Worm (Caenorhabditis elegans) whole organism, L4 larva: ENCODE results near the gene egg-1.

Experiments
- T20F7.1 ChIP-seq: fragments of 200-800 bp; sonication (Bioruptor generic); optimal IDR thresholded peaks from 2 replicates; lab custom pipeline; 2018; ENCODE audit warnings: mild to moderate bottlenecking, missing genetic modification characterization, missing compliant biosample characterization
- daf-16 ChIP-seq, 3 experiments: sonication (generic microtip); optimal IDR thresholded peaks; 2 replicates each; lab custom pipeline; 2016 to 2017; ENCODE audit warnings: missing genetic modification characterization in 3 of 3, missing genetic modification reagents in 3 of 3, mild to moderate bottlenecking in 2 of 3, missing compliant biosample characterization in 2 of 3, missing biosample characterization in 1 of 3, moderate library complexity in 1 of 3
- dmd-9 ChIP-seq: fragments of 200-800 bp; sonication (Bioruptor generic); IDR thresholded peaks from 2 replicates; pipeline ENCODE4 v1.3.6; 2022; ENCODE audit warnings: missing genetic modification reagents, missing genetic modification characterization, missing compliant biosample characterization
- lin-39 ChIP-seq: fragments of 150-350 bp; optimal IDR thresholded peaks from 2 replicates; lab custom pipeline; 2014; ENCODE audit warnings: missing biosample characterization, missing genetic modification reagents, missing genetic modification characterization
- mep-1 ChIP-seq: fragments of 150-350 bp; sonication (generic microtip); optimal IDR thresholded peaks from 3 replicates; lab custom pipeline; 2014; ENCODE audit warnings: missing biosample characterization, missing genetic modification characterization
- nhr-25 ChIP-seq: sonication (generic microtip); optimal IDR thresholded peaks from 2 replicates; lab custom pipeline; 2017; ENCODE audit warnings: missing genetic modification characterization, mild to moderate bottlenecking, missing compliant biosample characterization, antibody characterized with exemption, moderate library complexity, borderline replicate concordance; ENCODE audit not compliant: insufficient read depth

ce11 chrIII:5710676-5711075, 17.3 kb upstream of the egg-1 start:
- TF ChIP-seq T20F7.1 (GFP tag; lab: Kevin White, UChicago) (no peak), mep-1 (tag; lab: Kevin White, UChicago) (peak; percentile 53), lin-39 (tag; lab: Kevin White, UChicago) (no peak), nhr-25 (no peak), dmd-9 (GFP tag; lab: Robert Waterston, UW) (no peak), daf-16 (GFP tag; optimal IDR thresholded peaks at IDR 0.05; lab: Kevin White, UChicago) (no peak), daf-16 (tag; optimal IDR thresholded peaks at IDR 0.05; lab: Kevin White, UChicago) (no peak)
